Fruit fly (Drosophila melanogaster): ENCODE data around the gene CG15406.

Gene CG15406

DNA sequence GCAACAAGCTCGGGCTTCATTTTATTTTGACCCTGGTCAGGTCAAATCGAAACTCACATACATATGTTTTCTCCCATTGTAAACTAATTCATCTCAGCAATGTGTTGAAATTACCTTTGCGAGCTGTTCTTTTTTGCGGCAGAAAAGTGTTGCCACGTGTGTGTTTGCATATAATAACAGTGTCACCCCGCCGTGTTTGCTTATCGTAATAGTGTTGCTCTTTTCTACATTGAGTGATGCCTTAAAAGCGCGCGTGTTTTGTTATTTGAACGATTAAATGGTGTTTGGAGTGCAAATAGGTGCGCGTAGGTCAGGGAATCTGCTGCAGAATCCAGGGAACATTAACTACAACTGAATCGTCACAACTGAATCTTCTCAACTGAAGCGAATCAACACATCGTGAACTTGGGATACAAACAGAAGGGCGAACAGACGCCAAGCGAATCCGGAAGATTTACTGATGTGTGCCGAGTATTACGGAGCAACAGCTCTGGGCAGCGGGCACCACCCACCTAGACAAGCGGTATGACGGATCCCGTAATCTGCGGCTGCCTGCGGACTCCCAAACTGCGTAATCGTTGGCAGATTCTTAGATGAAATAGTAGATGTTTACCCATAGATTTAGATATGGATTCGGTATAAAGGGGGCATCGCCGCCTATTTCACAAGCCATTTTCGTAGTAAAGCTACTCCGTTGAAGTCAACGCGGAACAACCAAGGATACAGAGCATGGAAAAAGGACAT, at the start of gene CG15406:
CG15406 (plus strand) TSS at position 694 of the 744 bp plus-strand sequence.
- no peak for TF ChIP-seq Eip75B (GFP tag; optimal IDR thresholded peaks at IDR 0.05)
- TF ChIP-seq pdm3 (GFP tag; optimal IDR thresholded peaks at IDR 0.05), result no peak
- no peak for TF ChIP-seq Blimp-1 (GFP tag; optimal IDR thresholded peaks at IDR 0.05)
- TF ChIP-seq CG8319 (GFP tag; optimal IDR thresholded peaks at IDR 0.05), result no peak
- no peak for TF ChIP-seq Hr38 (GFP tag; optimal IDR thresholded peaks at IDR 0.05)
- no peak for TF ChIP-seq CG10631 (GFP tag; optimal IDR thresholded peaks at IDR 0.05)

dm6 chr2L:3265635-3266034, 43.4 kb upstream of the CG15406 start:
- TF ChIP-seq Ets21C (GFP tag; optimal IDR thresholded peaks at IDR 0.05), result no peak
- TF ChIP-seq fd59A (GFP tag; optimal IDR thresholded peaks at IDR 0.05), result no peak
- no peak for TF ChIP-seq net (GFP tag; optimal IDR thresholded peaks at IDR 0.05)
- TF ChIP-seq cyc (GFP tag; optimal IDR thresholded peaks at IDR 0.05), result no peak
- no peak for TF ChIP-seq CG10669 (GFP tag; optimal IDR thresholded peaks at IDR 0.05)
- TF ChIP-seq CG3919 (GFP tag; optimal IDR thresholded peaks at IDR 0.05), result no peak
- TF ChIP-seq CG32006 (GFP tag; optimal IDR thresholded peaks at IDR 0.05), result no peak
- no peak for TF ChIP-seq CG6808 (GFP tag; optimal IDR thresholded peaks at IDR 0.05)
- TF ChIP-seq CG6854 (GFP tag; optimal IDR thresholded peaks at IDR 0.05), result no peak
- no peak for TF ChIP-seq achi (GFP tag; optimal IDR thresholded peaks at IDR 0.05)
- no peak for TF ChIP-seq Hr39 (GFP tag; optimal IDR thresholded peaks at IDR 0.05)
- no peak for TF ChIP-seq CG3032 (tag; optimal IDR thresholded peaks at IDR 0.05)
- no peak for TF ChIP-seq CG1621 (tag; optimal IDR thresholded peaks at IDR 0.05)
- TF ChIP-seq acj6 (GFP tag; optimal IDR thresholded peaks at IDR 0.05), result no peak
- TF ChIP-seq CG7368 (GFP tag; optimal IDR thresholded peaks at IDR 0.05), result no peak
- TF ChIP-seq CG11902 (GFP tag; optimal IDR thresholded peaks at IDR 0.05), result no peak
- no peak for TF ChIP-seq svp (GFP tag)
- no peak for TF ChIP-seq CG10631 (GFP tag; optimal IDR thresholded peaks at IDR 0.05)
- TF ChIP-seq OdsH (GFP tag; optimal IDR thresholded peaks at IDR 0.05), result no peak
- TF ChIP-seq dsx (GFP tag; optimal IDR thresholded peaks at IDR 0.05; ENCODE audit: poor library complexity, severe bottlenecking), result no peak

dm6 chr2L:3269137-3269536, 39.9 kb upstream of the CG15406 start, which contains the start of gene CG3347:
CG3347 (plus strand) TSS chr2L:3269437.
- TF ChIP-seq Lpt (GFP tag; optimal IDR thresholded peaks at IDR 0.05), result no peak
- no peak for TF ChIP-seq Hr38 (GFP tag; optimal IDR thresholded peaks at IDR 0.05)
- no peak for TF ChIP-seq CG34406 (GFP tag; optimal IDR thresholded peaks at IDR 0.05)
- no peak for TF ChIP-seq vri (GFP tag; optimal IDR thresholded peaks at IDR 0.05)
- TF ChIP-seq Gug (GFP tag; IDR thresholded peaks at IDR 0.05), result no peak
- no peak for TF ChIP-seq Met (GFP tag; optimal IDR thresholded peaks at IDR 0.05)
- TF ChIP-seq CG8119 (GFP tag; IDR thresholded peaks at IDR 0.05), result no peak
- TF ChIP-seq CG6792 (GFP tag; optimal IDR thresholded peaks at IDR 0.05), result no peak
- no peak for TF ChIP-seq Sox14 (GFP tag; optimal IDR thresholded peaks at IDR 0.05)
- no peak for TF ChIP-seq cyc (GFP tag; optimal IDR thresholded peaks at IDR 0.05)
- no peak for TF ChIP-seq ss (GFP tag; optimal IDR thresholded peaks at IDR 0.05)
- no peak for TF ChIP-seq topi (GFP tag; optimal IDR thresholded peaks at IDR 0.05)

dm6 chr2L:3278786-3279185, 30.2 kb upstream of the CG15406 start:
- no peak for TF ChIP-seq lz (GFP tag; optimal IDR thresholded peaks at IDR 0.05)
- TF ChIP-seq CG10669 (GFP tag; optimal IDR thresholded peaks at IDR 0.05), result no peak
- no peak for TF ChIP-seq ss (GFP tag; optimal IDR thresholded peaks at IDR 0.05)
- TF ChIP-seq Gug (GFP tag; IDR thresholded peaks at IDR 0.05), result no peak
- no peak for TF ChIP-seq CG6276 (GFP tag; optimal IDR thresholded peaks at IDR 0.05)
- TF ChIP-seq salr (GFP tag; optimal IDR thresholded peaks at IDR 0.05), result no peak
- no peak for TF ChIP-seq Hr38 (GFP tag; optimal IDR thresholded peaks at IDR 0.05)
- TF ChIP-seq CG6163 (GFP tag; IDR thresholded peaks at IDR 0.05), result no peak
- no peak for TF ChIP-seq CG6792 (GFP tag; optimal IDR thresholded peaks at IDR 0.05)
- TF ChIP-seq CG32006 (GFP tag; optimal IDR thresholded peaks at IDR 0.05), result no peak

Measured in whole organism, prepupa.